Worm (Caenorhabditis elegans) whole organism, L2 larva: ENCODE measurements around the gene M153.3.

Experiments used
- ama-1 ChIP-seq: fragments of 150-350 bp; optimal IDR thresholded peaks from 2 replicates; lab custom pipeline; 2018; ENCODE audit warnings: inconsistent platforms
- dmd-4 ChIP-seq: sonication (generic microtip); optimal IDR thresholded peaks from 2 replicates; lab custom pipeline; 2017; ENCODE audit warnings: missing biosample characterization, missing genetic modification characterization
- fos-1 ChIP-seq: fragments of 150-350 bp; optimal IDR thresholded peaks from 2 replicates; lab custom pipeline; 2014; ENCODE audit warnings: missing biosample characterization, missing genetic modification characterization
- lin-11 ChIP-seq: fragments of 150-350 bp; sonication (generic microtip); optimal IDR thresholded peaks from 2 replicates; lab custom pipeline; 2014; ENCODE audit warnings: missing biosample characterization, missing genetic modification characterization, inconsistent platforms, mixed read lengths
- lsy-2 ChIP-seq, 2 experiments: fragments of 150-350 bp in 1 of 2; sonication (generic microtip) in 1 of 2; optimal IDR thresholded peaks; 2 replicates each; lab custom pipeline; 2014 to 2017; ENCODE audit warnings: missing biosample characterization in 2 of 2, missing genetic modification characterization in 2 of 2
- nhr-77 ChIP-seq: fragments of 150-350 bp; optimal IDR thresholded peaks from 2 replicates; lab custom pipeline; 2014; ENCODE audit warnings: missing biosample characterization, missing genetic modification characterization
- snpc-4 ChIP-seq: fragments of 150-350 bp; optimal IDR thresholded peaks from 2 replicates; lab custom pipeline; 2014; ENCODE audit warnings: missing biosample characterization, missing genetic modification characterization
- unc-39 ChIP-seq: fragments of 150-350 bp; optimal IDR thresholded peaks from 2 replicates; lab custom pipeline; 2014; ENCODE audit warnings: missing biosample characterization, missing genetic modification characterization
- unc-55 ChIP-seq: fragments of 150-350 bp; sonication (generic microtip); optimal IDR thresholded peaks from 3 replicates; lab custom pipeline; 2014; ENCODE audit warnings: missing biosample characterization, missing genetic modification reagents, missing genetic modification characterization
- unc-62 ChIP-seq: fragments of 150-350 bp; optimal IDR thresholded peaks from 2 replicates; lab custom pipeline; 2014; ENCODE audit warnings: missing biosample characterization, missing genetic modification reagents, missing genetic modification characterization
- ztf-4 ChIP-seq: fragments of 150-350 bp; optimal IDR thresholded peaks from 2 replicates; lab custom pipeline; 2014; ENCODE audit warnings: missing biosample characterization, missing genetic modification characterization

- TF ChIP-seq ama-1 (no peak), dmd-4 (tag; lab: Kevin White, UChicago) (no peak), nhr-77 (tag; lab: Kevin White, UChicago) (no peak), lsy-2 (tag; optimal IDR thresholded peaks at IDR 0.05; lab: Kevin White, UChicago) (no peak), lin-11 (tag; lab: Kevin White, UChicago) (no peak), unc-62 (GFP tag; lab: Kevin White, UChicago) (no peak), ztf-4 (no peak), snpc-4 (tag; lab: Kevin White, UChicago) (no peak), fos-1 (tag; lab: Kevin White, UChicago) (no peak), unc-39 (tag; lab: Kevin White, UChicago) (no peak), unc-55 (GFP tag; lab: Kevin White, UChicago) (no peak)
Observed at ce11 chrX:12188280-12189071, 45.8 kb downstream of the M153.3 start.
